Worm (Caenorhabditis elegans): ENCODE results near the gene C27H5.2.

- TF ChIP-seq ets-4 (GFP tag; optimal IDR thresholded peaks at IDR 0.05) (no peak), dpff-1 (tag; optimal IDR thresholded peaks at IDR 0.05) (no peak), F55B11.4 (tag; optimal IDR thresholded peaks at IDR 0.05; ENCODE audit: borderline replicate concordance, insufficient read depth) (no peak), madf-8 (GFP tag; conservative IDR thresholded peaks at IDR 0.05) (no peak), atf-7 (tag; optimal IDR thresholded peaks at IDR 0.05) (no peak), snpc-4 (GFP tag; optimal IDR thresholded peaks at IDR 0.05) (no peak), snpc-4 (tag; optimal IDR thresholded peaks at IDR 0.05) (no peak), egrh-3 (GFP tag; IDR thresholded peaks at IDR 0.05) (no peak), aptf-3 (GFP tag; IDR thresholded peaks at IDR 0.05) (no peak), madf-10 (tag; optimal IDR thresholded peaks at IDR 0.05) (no peak), zim-3 (tag; optimal IDR thresholded peaks at IDR 0.05) (no peak), T07F8.4 (tag; optimal IDR thresholded peaks at IDR 0.05) (no peak), mcd-1 (GFP tag; IDR thresholded peaks at IDR 0.05) (no peak), pha-4 (tag; optimal IDR thresholded peaks at IDR 0.05) (no peak)
Measured at ce11 chrII:7111657-7112049, 43.7 kb upstream of the C27H5.2 start, which contains the start of gene F10E7.5.

All from whole organism, young adult.